Worm (Caenorhabditis elegans) whole organism, L3 larva: ENCODE results near the gene shk-1.

ENCODE experiments used
- R02D3.7 ChIP-seq: fragments of 150-350 bp; optimal IDR thresholded peaks from 2 replicates; lab custom pipeline; 2014; ENCODE audit warnings: missing biosample characterization, missing genetic modification characterization
- ZK546.5 ChIP-seq: sonication (generic microtip); optimal IDR thresholded peaks from 2 replicates; lab custom pipeline; 2017; ENCODE audit warnings: missing biosample characterization, missing genetic modification characterization
- aly-2 ChIP-seq: fragments of 150-350 bp; optimal IDR thresholded peaks from 2 replicates; lab custom pipeline; 2014; ENCODE audit warnings: missing biosample characterization, missing genetic modification characterization
- ama-1 ChIP-seq: fragments of 150-350 bp; optimal IDR thresholded peaks from 2 replicates; lab custom pipeline; 2018
- ceh-16 ChIP-seq: sonication (generic microtip); optimal IDR thresholded peaks from 2 replicates; lab custom pipeline; 2017; ENCODE audit warnings: missing biosample characterization, missing genetic modification characterization
- ceh-28 ChIP-seq: fragments of 150-350 bp; optimal IDR thresholded peaks from 2 replicates; lab custom pipeline; 2014; ENCODE audit warnings: missing biosample characterization, missing genetic modification reagents, missing genetic modification characterization
- ceh-82 ChIP-seq: fragments of 150-350 bp; optimal IDR thresholded peaks from 2 replicates; lab custom pipeline; 2014; ENCODE audit warnings: missing biosample characterization, missing genetic modification characterization
- ceh-9 ChIP-seq: sonication (generic microtip); optimal IDR thresholded peaks from 2 replicates; lab custom pipeline; 2018; ENCODE audit warnings: missing biosample characterization, missing genetic modification characterization
- daf-12 ChIP-seq: fragments of 150-350 bp; optimal IDR thresholded peaks from 2 replicates; lab custom pipeline; 2014; ENCODE audit warnings: missing biosample characterization, missing genetic modification reagents, missing genetic modification characterization
- egl-27 ChIP-seq: sonication (generic microtip); optimal IDR thresholded peaks from 4 replicates; lab custom pipeline; 2017; ENCODE audit warnings: missing biosample characterization, missing genetic modification reagents, missing genetic modification characterization
- egl-5 ChIP-seq: fragments of 150-350 bp; optimal IDR thresholded peaks from 2 replicates; lab custom pipeline; 2017; ENCODE audit warnings: missing biosample characterization, missing genetic modification reagents, missing genetic modification characterization, inconsistent platforms
- elt-1 ChIP-seq: fragments of 150-350 bp; optimal IDR thresholded peaks from 2 replicates; lab custom pipeline; 2014; ENCODE audit warnings: missing biosample characterization, missing genetic modification characterization
- elt-2 ChIP-seq: sonication (generic microtip); optimal IDR thresholded peaks from 2 replicates; lab custom pipeline; 2016; ENCODE audit warnings: missing genetic modification reagents, mild to moderate bottlenecking, missing genetic modification characterization, missing compliant biosample characterization
- elt-3 ChIP-seq, 3 experiments: fragments of 150-350 bp in 1 of 3; sonication (generic microtip) in 2 of 3; optimal IDR thresholded peaks; 2 replicates in 2 of 3; 4 replicates in 1 of 3; lab custom pipeline; 2014 to 2017; ENCODE audit warnings: missing biosample characterization in 3 of 3, missing genetic modification characterization in 3 of 3
- eor-1 ChIP-seq, 2 experiments: fragments of 150-350 bp; optimal IDR thresholded peaks; 2 replicates each; lab custom pipeline; 2014 to 2018; ENCODE audit warnings: missing biosample characterization in 2 of 2, missing genetic modification characterization in 2 of 2
- fkh-10 ChIP-seq: sonication (generic microtip); optimal IDR thresholded peaks from 2 replicates; lab custom pipeline; 2017; ENCODE audit warnings: missing biosample characterization, missing genetic modification reagents, missing genetic modification characterization
- fkh-2 ChIP-seq: fragments of 150-350 bp; optimal IDR thresholded peaks from 2 replicates; lab custom pipeline; 2014; ENCODE audit warnings: missing biosample characterization, missing genetic modification reagents, missing genetic modification characterization
- fos-1 ChIP-seq: fragments of 150-350 bp; optimal IDR thresholded peaks from 2 replicates; lab custom pipeline; 2014; ENCODE audit warnings: missing biosample characterization, missing genetic modification characterization
- hmg-11 ChIP-seq: sonication (generic microtip); optimal IDR thresholded peaks from 2 replicates; lab custom pipeline; 2016; ENCODE audit warnings: missing genetic modification characterization, missing compliant biosample characterization
- jun-1 ChIP-seq: fragments of 150-350 bp; optimal IDR thresholded peaks from 2 replicates; lab custom pipeline; 2014; ENCODE audit warnings: missing biosample characterization, missing genetic modification reagents, missing genetic modification characterization
- lin-15B ChIP-seq: fragments of 150-350 bp; optimal IDR thresholded peaks from 2 replicates; lab custom pipeline; 2014; ENCODE audit warnings: missing biosample characterization, missing genetic modification characterization
- lin-39 ChIP-seq: fragments of 150-350 bp; optimal IDR thresholded peaks from 2 replicates; lab custom pipeline; 2018; ENCODE audit warnings: missing biosample characterization, missing genetic modification reagents, missing genetic modification characterization
- lsy-12 ChIP-seq: sonication (generic microtip); optimal IDR thresholded peaks from 2 replicates; lab custom pipeline; 2016; ENCODE audit warnings: mild to moderate bottlenecking, missing genetic modification characterization, missing compliant biosample characterization
- mdl-1 ChIP-seq: fragments of 150-350 bp; optimal IDR thresholded peaks from 2 replicates; lab custom pipeline; 2014; ENCODE audit warnings: missing biosample characterization, missing genetic modification characterization
- mml-1 ChIP-seq: fragments of 150-350 bp; sonication (generic microtip); optimal IDR thresholded peaks from 3 replicates; lab custom pipeline; 2014; ENCODE audit warnings: missing biosample characterization, missing genetic modification characterization
- nfya-1 ChIP-seq: sonication (generic microtip); optimal IDR thresholded peaks from 2 replicates; lab custom pipeline; 2017; ENCODE audit warnings: missing genetic modification characterization, mild to moderate bottlenecking, missing compliant biosample characterization, antibody characterized with exemption, moderate library complexity; ENCODE audit not compliant: insufficient read depth
- nhr-11 ChIP-seq: fragments of 150-350 bp; optimal IDR thresholded peaks from 2 replicates; lab custom pipeline; 2014; ENCODE audit warnings: missing biosample characterization, missing genetic modification characterization
- nhr-23 ChIP-seq: fragments of 150-350 bp; optimal IDR thresholded peaks from 2 replicates; lab custom pipeline; 2014; ENCODE audit warnings: missing biosample characterization, missing genetic modification reagents, missing genetic modification characterization
- nhr-237 ChIP-seq: fragments of 150-350 bp; optimal IDR thresholded peaks from 2 replicates; lab custom pipeline; 2014; ENCODE audit warnings: missing biosample characterization, missing genetic modification characterization
- nhr-25 ChIP-seq: sonication (generic microtip); optimal IDR thresholded peaks from 2 replicates; lab custom pipeline; 2017; ENCODE audit warnings: missing biosample characterization, missing genetic modification characterization
- nhr-43 ChIP-seq: sonication (generic microtip); optimal IDR thresholded peaks from 2 replicates; lab custom pipeline; 2016; ENCODE audit warnings: mild to moderate bottlenecking, missing genetic modification characterization, missing compliant biosample characterization; ENCODE audit not compliant: poor library complexity, severe bottlenecking
- nhr-67 ChIP-seq: fragments of 150-350 bp; optimal IDR thresholded peaks from 2 replicates; lab custom pipeline; 2014; ENCODE audit warnings: missing biosample characterization, missing genetic modification characterization
- nhr-76 ChIP-seq: fragments of 150-350 bp; sonication (generic microtip); optimal IDR thresholded peaks from 5 replicates; lab custom pipeline; 2014; ENCODE audit warnings: missing biosample characterization, missing genetic modification characterization
- nhr-77 ChIP-seq: fragments of 150-350 bp; optimal IDR thresholded peaks from 2 replicates; lab custom pipeline; 2014; ENCODE audit warnings: missing biosample characterization, missing genetic modification characterization
- pha-4 ChIP-seq: fragments of 150-350 bp; optimal IDR thresholded peaks from 2 replicates; lab custom pipeline; 2014; ENCODE audit warnings: missing biosample characterization, missing genetic modification reagents, missing genetic modification characterization
- pqm-1 ChIP-seq: fragments of 150-350 bp; optimal IDR thresholded peaks from 2 replicates; lab custom pipeline; 2017; ENCODE audit warnings: missing biosample characterization, missing genetic modification characterization, inconsistent platforms
- sea-2 ChIP-seq: fragments of 150-350 bp; sonication (generic microtip); optimal IDR thresholded peaks from 4 replicates; lab custom pipeline; 2014; ENCODE audit warnings: missing biosample characterization, missing genetic modification reagents, missing genetic modification characterization
- snpc-4 ChIP-seq: fragments of 150-350 bp; optimal IDR thresholded peaks from 2 replicates; lab custom pipeline; 2014; ENCODE audit warnings: missing biosample characterization, missing genetic modification characterization
- tbx-2 ChIP-seq: sonication (generic microtip); optimal IDR thresholded peaks from 2 replicates; lab custom pipeline; 2016; ENCODE audit warnings: mild to moderate bottlenecking, missing genetic modification characterization, missing compliant biosample characterization
- unc-39 ChIP-seq: sonication (generic microtip); optimal IDR thresholded peaks from 4 replicates; lab custom pipeline; 2017; ENCODE audit warnings: missing biosample characterization, missing genetic modification characterization
- unc-62 ChIP-seq: fragments of 150-350 bp; sonication (generic microtip); optimal IDR thresholded peaks from 4 replicates; lab custom pipeline; 2014; ENCODE audit warnings: missing biosample characterization, missing genetic modification reagents, missing genetic modification characterization
- zag-1 ChIP-seq: fragments of 150-350 bp; optimal IDR thresholded peaks from 2 replicates; lab custom pipeline; 2014; ENCODE audit warnings: missing biosample characterization, missing genetic modification characterization
- ztf-11 ChIP-seq: fragments of 150-350 bp; optimal IDR thresholded peaks from 2 replicates; lab custom pipeline; 2014; ENCODE audit warnings: missing biosample characterization, missing genetic modification characterization
- ztf-4 ChIP-seq: fragments of 150-350 bp; optimal IDR thresholded peaks from 2 replicates; lab custom pipeline; 2014; ENCODE audit warnings: missing biosample characterization, missing genetic modification characterization

shk-1 gene

DNA sequence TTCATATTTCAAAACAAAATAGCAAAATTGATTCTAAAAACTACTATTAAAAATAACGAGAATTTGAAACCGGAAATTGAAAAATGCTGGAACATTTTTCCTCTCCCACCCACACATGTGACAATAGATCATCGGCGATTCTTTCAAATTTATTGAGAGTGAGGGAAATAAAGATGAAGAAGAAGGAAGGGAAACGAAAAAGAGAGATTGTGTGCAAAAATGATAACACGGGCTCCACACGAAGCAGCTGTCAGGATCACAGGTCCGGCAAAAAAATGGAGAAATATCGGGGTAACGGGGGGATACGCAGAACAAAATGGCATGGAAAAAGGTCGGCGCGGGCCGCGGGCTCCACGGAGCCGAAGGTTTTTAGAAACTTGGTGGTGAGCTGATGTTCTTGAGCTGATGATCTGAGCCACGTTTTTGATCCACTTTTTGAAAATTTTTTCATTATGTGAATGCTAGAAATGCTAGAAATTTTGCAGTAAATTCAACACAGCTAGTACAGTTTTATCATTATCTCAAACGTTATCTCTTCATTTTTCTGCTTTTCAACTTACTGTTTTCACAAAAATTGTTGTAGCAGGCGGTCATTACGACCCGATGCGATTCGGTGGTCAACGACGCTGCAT, at the start of gene shk-1:
TSS of gene shk-1 (plus strand) at position 582 of the 632 bp plus-strand sequence.
- TF ChIP-seq ceh-82 (tag; lab: Kevin White, UChicago) (no peak), nfya-1 (tag; lab: Kevin White, UChicago) (peak; percentile 31), nhr-11 (peak; percentile 40), nhr-76 (tag; lab: Kevin White, UChicago) (no peak)

ce11 chrII:9708835-9709299, 49.2 kb upstream of the shk-1 start, which contains the start of gene glt-5:
glt-5 (minus strand) TSS chrII:9708885.
- TF ChIP-seq nhr-76 (tag; lab: Kevin White, UChicago) (no peak), aly-2 (no peak), fkh-2 (no peak), ama-1 (lab: Kevin White, UChicago) (no peak), ztf-4 (tag; lab: Kevin White, UChicago) (no peak), snpc-4 (no peak), eor-1 (tag; optimal IDR thresholded peaks at IDR 0.05; lab: Kevin White, UChicago) (no peak), mdl-1 (tag; lab: Kevin White, UChicago) (no peak), elt-1 (tag; lab: Kevin White, UChicago) (no peak), egl-27 (no peak), fos-1 (no peak)
- TF ChIP-seq, all 47 proteins: peak for 0

ce11 chrII:9713083-9713482, 44.9 kb upstream of the shk-1 start:
- peak; percentile 5 for TF ChIP-seq pqm-1 (tag; lab: Kevin White, UChicago)
- TF ChIP-seq nhr-67 = no peak

- TF ChIP-seq fkh-10 (GFP tag; lab: Kevin White, UChicago) = no peak
- no peak for TF ChIP-seq fkh-2
- no peak for TF ChIP-seq nhr-77 (tag; lab: Kevin White, UChicago)
- TF ChIP-seq ceh-16 (tag; lab: Kevin White, UChicago) = no peak
- TF ChIP-seq nhr-11 = peak; percentile 76
- peak; percentile 52 for TF ChIP-seq lin-39
- TF ChIP-seq ceh-9 (tag; lab: Kevin White, UChicago) = no peak
- no peak for TF ChIP-seq zag-1 (tag; lab: Kevin White, UChicago)
- TF ChIP-seq nhr-237 (tag; lab: Kevin White, UChicago) = no peak
- TF ChIP-seq jun-1 = peak; percentile 46
- TF ChIP-seq lin-15B (tag; lab: Kevin White, UChicago) = peak; percentile 72
- peak; percentile 91 for TF ChIP-seq pha-4
- TF ChIP-seq sea-2 (GFP tag; lab: Kevin White, UChicago) = no peak
- TF ChIP-seq nfya-1 (tag; lab: Kevin White, UChicago) = peak; percentile 86
- TF ChIP-seq ceh-82 (tag; lab: Kevin White, UChicago) = peak; percentile 3
- peak; percentile 26 for TF ChIP-seq snpc-4
- TF ChIP-seq ztf-11 (tag; lab: Kevin White, UChicago) = no peak
- TF ChIP-seq pqm-1 (tag; lab: Kevin White, UChicago) = peak; percentile 57
- TF ChIP-seq nhr-67 = no peak
- TF ChIP-seq ztf-4 (tag; lab: Kevin White, UChicago) = no peak
- no peak for TF ChIP-seq nhr-76 (tag; lab: Kevin White, UChicago)
- TF ChIP-seq lsy-12 (tag; lab: Kevin White, UChicago) = no peak
- TF ChIP-seq nhr-25 (tag; lab: Kevin White, UChicago) = peak; percentile 72
- peak; percentile 52 for TF ChIP-seq elt-2 (tag; lab: Kevin White, UChicago)
- TF ChIP-seq ama-1 (lab: Kevin White, UChicago) = peak; percentile 13
- no peak for TF ChIP-seq fos-1
- TF ChIP-seq mml-1 (tag; lab: Kevin White, UChicago) = no peak
- peak; percentile 43 for TF ChIP-seq hmg-11
- TF ChIP-seq aly-2 = no peak
- peak; percentile 65 for TF ChIP-seq R02D3.7 (tag; lab: Kevin White, UChicago)
- TF ChIP-seq eor-1 (tag; optimal IDR thresholded peaks at IDR 0.05; lab: Kevin White, UChicago) = no peak
- no peak for TF ChIP-seq tbx-2 (tag; lab: Kevin White, UChicago)
- TF ChIP-seq ceh-28 = peak; percentile 42
- TF ChIP-seq nhr-43 (tag; lab: Kevin White, UChicago) = no peak
- TF ChIP-seq unc-39 = no peak
- no peak for TF ChIP-seq egl-27
- no peak for TF ChIP-seq mdl-1 (tag; lab: Kevin White, UChicago)
- TF ChIP-seq daf-12 (tag; lab: Kevin White, UChicago) = no peak
- peak; percentile 83 for TF ChIP-seq egl-5
- no peak for TF ChIP-seq ZK546.5
- no peak for TF ChIP-seq unc-62 (GFP tag; lab: Kevin White, UChicago)
- no peak for TF ChIP-seq elt-3 (tag; optimal IDR thresholded peaks at IDR 0.05; lab: Kevin White, UChicago)
- peak; percentile 87 for TF ChIP-seq nhr-23
These were observed 41.5 kb upstream of the shk-1 start, which contains the start of gene wee-1.3 for ce11 chrII:9716417-9717039. wee-1.3 (minus strand) TSS chrII:9716467.
